Fruit fly (Drosophila melanogaster) whole organism, adult: Measurements from ENCODE around the gene pnt.

Source experiments
- CG11617 ChIP-seq: fragments of 200-800 bp; sonication (Bioruptor generic); optimal IDR thresholded peaks from 2 replicates; lab custom pipeline; 2017; ENCODE audit warnings: mild to moderate bottlenecking, missing biosample characterization, missing genetic modification reagents, missing genetic modification characterization
- CG12768 ChIP-seq: fragments of 200-800 bp; sonication (Bioruptor generic); optimal IDR thresholded peaks from 2 replicates; lab custom pipeline; 2017; ENCODE audit warnings: missing biosample characterization, missing genetic modification characterization, mild to moderate bottlenecking, moderate library complexity, missing genetic modification reagents
- CG14711 ChIP-seq: fragments of 200-800 bp; sonication (Bioruptor generic); optimal IDR thresholded peaks from 2 replicates; lab custom pipeline; 2018; ENCODE audit warnings: missing biosample characterization, mild to moderate bottlenecking, missing genetic modification characterization, moderate library complexity
- CG1620 ChIP-seq: fragments of 200-800 bp; sonication (Bioruptor generic); optimal IDR thresholded peaks from 2 replicates; lab custom pipeline; 2016; ENCODE audit warnings: missing biosample characterization, missing genetic modification characterization
- CG33017 ChIP-seq: fragments of 200-800 bp; sonication (Bioruptor generic); optimal IDR thresholded peaks from 2 replicates; lab custom pipeline; 2018; ENCODE audit warnings: missing biosample characterization, mild to moderate bottlenecking, missing genetic modification characterization, moderate library complexity
- CG5204 ChIP-seq: fragments of 200-800 bp; sonication (Bioruptor generic); optimal IDR thresholded peaks from 2 replicates; lab custom pipeline; 2016; ENCODE audit warnings: missing biosample characterization, missing genetic modification characterization
- CG7045 ChIP-seq: fragments of 200-800 bp; sonication (Bioruptor generic); optimal IDR thresholded peaks from 2 replicates; lab custom pipeline; 2017; ENCODE audit warnings: missing biosample characterization, mild to moderate bottlenecking, missing genetic modification characterization
- CG7101 ChIP-seq: fragments of 200-800 bp; sonication (Bioruptor generic); optimal IDR thresholded peaks from 2 replicates; lab custom pipeline; 2018; ENCODE audit warnings: missing biosample characterization, mild to moderate bottlenecking, missing genetic modification characterization, moderate library complexity
- Clk ChIP-seq: fragments of 200-800 bp; sonication (Bioruptor generic); optimal IDR thresholded peaks from 2 replicates; lab custom pipeline; 2017; ENCODE audit warnings: missing biosample characterization, missing genetic modification characterization
- Crg-1 ChIP-seq: fragments of 200-800 bp; sonication (Bioruptor generic); optimal IDR thresholded peaks from 2 replicates; lab custom pipeline; 2016; ENCODE audit warnings: missing biosample characterization, missing genetic modification characterization
- Hr96 ChIP-seq: fragments of 200-800 bp; sonication (Bioruptor generic); optimal IDR thresholded peaks from 2 replicates; lab custom pipeline; 2016; ENCODE audit warnings: missing biosample characterization, missing genetic modification characterization
- Mnt ChIP-seq: fragments of 200-800 bp; sonication (Bioruptor generic); optimal IDR thresholded peaks from 2 replicates; lab custom pipeline; 2016; ENCODE audit warnings: missing biosample characterization, mild to moderate bottlenecking, missing genetic modification characterization
- bab1 ChIP-seq: fragments of 200-800 bp; sonication (Bioruptor generic); optimal IDR thresholded peaks from 3 replicates; lab custom pipeline; 2019; ENCODE audit warnings: missing biosample characterization, mild to moderate bottlenecking, missing genetic modification characterization, moderate library complexity
- cic ChIP-seq: fragments of 200-800 bp; sonication (Bioruptor generic); optimal IDR thresholded peaks from 2 replicates; lab custom pipeline; 2017; ENCODE audit warnings: missing biosample characterization, mild to moderate bottlenecking, missing genetic modification characterization, moderate library complexity
- cnc ChIP-seq, 2 experiments: fragments of >200 bp; optimal IDR thresholded peaks; 2 replicates each; lab custom pipeline; 2017
- kay ChIP-seq: fragments of 200-800 bp; sonication (Bioruptor generic); peaks from one replicate; lab custom pipeline; 2016; ENCODE audit warnings: missing biosample characterization, missing genetic modification characterization, borderline replicate concordance
- ovo ChIP-seq: fragments of 200-800 bp; sonication (Bioruptor generic); optimal IDR thresholded peaks from 2 replicates; lab custom pipeline; 2016; ENCODE audit warnings: missing biosample characterization, missing genetic modification characterization
- pad ChIP-seq: fragments of 200-800 bp; sonication (Bioruptor generic); optimal IDR thresholded peaks from 3 replicates; lab custom pipeline; 2017; ENCODE audit warnings: missing biosample characterization, missing genetic modification characterization, mild to moderate bottlenecking, moderate library complexity, missing genetic modification reagents
- tj ChIP-seq: fragments of 200-800 bp; sonication (Bioruptor generic); optimal IDR thresholded peaks from 3 replicates; lab custom pipeline; 2017; ENCODE audit warnings: missing biosample characterization, mild to moderate bottlenecking, missing genetic modification characterization, moderate library complexity
- toe ChIP-seq: fragments of 200-800 bp; sonication (Bioruptor generic); optimal IDR thresholded peaks from 2 replicates; lab custom pipeline; 2016; ENCODE audit warnings: missing biosample characterization, missing genetic modification characterization

pnt gene

DNA sequence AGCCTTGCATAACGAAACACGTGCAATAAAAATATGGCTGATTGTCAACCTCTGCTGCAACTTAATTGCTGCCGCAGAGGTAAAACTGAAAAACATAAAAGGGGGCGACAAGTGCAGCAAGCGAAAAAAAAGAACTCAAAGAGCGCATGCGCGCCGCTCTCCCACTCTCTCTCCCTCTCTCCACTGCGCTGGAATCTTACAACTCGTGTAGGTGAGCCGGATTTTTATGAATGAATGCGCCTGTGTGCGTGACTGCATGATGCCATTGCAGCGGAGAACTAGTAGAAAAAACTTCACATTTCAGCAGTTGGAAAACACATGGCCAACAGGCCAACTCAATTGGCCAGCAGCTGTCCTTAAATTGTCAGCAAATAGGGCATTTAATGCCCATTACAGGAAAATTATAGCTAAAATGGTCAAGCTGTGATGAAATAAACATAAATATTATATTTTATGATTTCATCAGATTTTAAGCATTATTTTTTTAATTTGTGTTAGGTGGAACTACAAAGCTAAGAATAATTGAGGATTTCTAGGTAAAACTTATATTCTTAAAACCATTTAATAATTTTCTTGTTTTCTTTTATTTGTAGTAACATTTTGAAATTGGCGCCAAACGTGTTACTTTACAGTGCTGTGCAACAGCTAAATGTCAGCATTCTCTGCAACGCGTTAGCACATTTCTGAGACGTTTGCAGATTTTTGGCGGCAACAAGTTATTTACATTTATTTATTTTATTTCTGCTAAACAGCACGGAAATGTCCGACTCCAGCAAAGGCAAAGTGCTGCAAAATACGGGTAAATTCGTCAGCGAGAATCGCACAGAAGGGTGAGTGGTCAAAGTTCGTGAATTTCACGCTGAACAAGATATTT lies 1.7 kb upstream of the pnt start, which contains the start of gene PolE1:
PolE1 (plus strand) TSS at position 697 of the 874 bp plus-strand sequence.
- TF ChIP-seq CG7045 = no peak
- peak; percentile 44 for TF ChIP-seq CG7101
- no peak for TF ChIP-seq Clk (GFP tag; lab: Kevin White, UChicago)
- no peak for TF ChIP-seq ovo
- TF ChIP-seq Hr96 (GFP tag; lab: Kevin White, UChicago) = no peak
- TF ChIP-seq CG14711 (tag; lab: Kevin White, UChicago) = no peak
- TF ChIP-seq kay (GFP tag; lab: Kevin White, UChicago) = no peak
- peak; percentile 49 for TF ChIP-seq Crg-1 (GFP tag; lab: Kevin White, UChicago)
- no peak for TF ChIP-seq cnc (optimal IDR thresholded peaks at IDR 0.05; lab: Kevin White, UChicago)
- peak; percentile 44 for TF ChIP-seq CG1620 (GFP tag; lab: Kevin White, UChicago)
- peak; percentile 30 for TF ChIP-seq Mnt (GFP tag; lab: Kevin White, UChicago)
- TF ChIP-seq pad (GFP tag; lab: Kevin White, UChicago) = peak; percentile 30
- no peak for TF ChIP-seq cic (GFP tag; lab: Kevin White, UChicago)
- no peak for TF ChIP-seq CG11617 (GFP tag; lab: Kevin White, UChicago)
- peak; percentile 20 for TF ChIP-seq CG5204
- TF ChIP-seq CG33017 (tag; lab: Kevin White, UChicago) = peak; percentile 22
- peak; percentile 22 for TF ChIP-seq toe (GFP tag; lab: Kevin White, UChicago)

DNA sequence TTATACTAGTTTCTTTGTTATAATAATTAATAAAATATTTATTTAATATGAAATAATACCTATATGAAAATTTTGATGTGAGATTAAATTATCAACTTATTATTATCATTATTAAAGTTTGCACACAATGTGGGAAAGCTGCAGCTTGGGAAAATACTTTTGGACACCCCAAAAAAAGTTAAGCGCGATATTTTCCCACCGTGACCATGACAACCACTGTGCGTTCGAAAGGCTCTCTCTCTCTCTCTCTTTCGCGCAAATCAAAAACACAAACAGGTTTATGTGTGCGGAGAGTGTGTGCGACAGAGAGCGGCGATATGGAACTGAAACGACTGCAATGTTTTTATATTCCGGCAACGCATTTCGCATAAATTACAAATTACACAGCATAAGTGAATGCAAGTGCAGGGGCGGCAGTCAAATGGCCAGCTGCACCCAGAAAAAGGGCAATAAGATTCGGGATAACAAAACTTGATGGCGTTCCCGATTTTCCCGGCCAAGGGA lies 978 bp upstream of the pnt start:
- no peak for TF ChIP-seq CG14711 (tag; lab: Kevin White, UChicago)
- TF ChIP-seq CG11617 (GFP tag; lab: Kevin White, UChicago) = no peak
- TF ChIP-seq CG33017 (tag; lab: Kevin White, UChicago) = no peak
- no peak for TF ChIP-seq cnc (optimal IDR thresholded peaks at IDR 0.05; lab: Kevin White, UChicago)
- no peak for TF ChIP-seq CG7045
- no peak for TF ChIP-seq Mnt (GFP tag; lab: Kevin White, UChicago)
- TF ChIP-seq bab1 (GFP tag; lab: Kevin White, UChicago) = no peak
- no peak for TF ChIP-seq toe (GFP tag; lab: Kevin White, UChicago)
- TF ChIP-seq CG5204 = no peak
- TF ChIP-seq tj (GFP tag; lab: Kevin White, UChicago) = no peak
- TF ChIP-seq kay (GFP tag; lab: Kevin White, UChicago) = no peak
- no peak for TF ChIP-seq pad (GFP tag; lab: Kevin White, UChicago)
- TF ChIP-seq cic (GFP tag; lab: Kevin White, UChicago) = no peak
- no peak for TF ChIP-seq CG7101

DNA sequence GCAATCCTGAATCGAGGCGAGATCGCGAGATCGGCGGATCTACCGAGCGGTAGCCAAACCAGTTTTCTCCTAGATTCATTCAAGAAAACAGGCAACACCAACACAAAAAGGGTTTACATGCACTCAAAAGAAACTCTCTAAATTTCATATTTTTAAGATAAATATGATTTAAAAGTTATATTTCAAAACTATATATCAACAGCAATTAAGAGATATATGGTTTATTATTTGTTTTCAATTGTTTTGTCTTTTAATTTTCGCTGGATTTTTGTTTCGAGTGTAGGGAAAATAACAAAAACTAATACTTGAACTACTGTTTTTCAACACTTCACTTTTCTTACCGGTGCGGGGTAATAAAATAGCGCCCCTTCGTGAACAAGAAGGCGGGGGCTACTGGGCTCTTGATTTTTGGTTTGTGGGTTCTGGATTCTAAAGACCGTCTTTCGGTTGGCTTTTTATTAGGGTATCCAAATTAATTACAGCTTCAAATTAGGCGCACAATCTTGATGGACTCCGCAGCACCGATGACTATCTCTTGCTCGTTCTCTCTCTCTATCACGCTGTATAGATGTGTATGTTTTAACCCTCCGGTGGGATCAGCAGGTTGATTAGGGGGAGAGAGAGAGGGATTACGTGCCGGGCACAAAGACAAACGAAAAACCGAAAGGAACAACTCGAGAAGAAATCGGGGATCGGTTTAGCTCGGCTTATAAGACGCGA lies 750 bp downstream of the pnt start:
- TF ChIP-seq pad (GFP tag; lab: Kevin White, UChicago) (no peak), tj (GFP tag; lab: Kevin White, UChicago) (no peak), CG33017 (tag; lab: Kevin White, UChicago) (no peak), CG1620 (GFP tag; lab: Kevin White, UChicago) (no peak), ovo (no peak), CG7101 (no peak), CG7045 (no peak), Crg-1 (GFP tag; lab: Kevin White, UChicago) (no peak), Hr96 (GFP tag; lab: Kevin White, UChicago) (no peak), toe (GFP tag; lab: Kevin White, UChicago) (no peak), CG5204 (no peak)

DNA sequence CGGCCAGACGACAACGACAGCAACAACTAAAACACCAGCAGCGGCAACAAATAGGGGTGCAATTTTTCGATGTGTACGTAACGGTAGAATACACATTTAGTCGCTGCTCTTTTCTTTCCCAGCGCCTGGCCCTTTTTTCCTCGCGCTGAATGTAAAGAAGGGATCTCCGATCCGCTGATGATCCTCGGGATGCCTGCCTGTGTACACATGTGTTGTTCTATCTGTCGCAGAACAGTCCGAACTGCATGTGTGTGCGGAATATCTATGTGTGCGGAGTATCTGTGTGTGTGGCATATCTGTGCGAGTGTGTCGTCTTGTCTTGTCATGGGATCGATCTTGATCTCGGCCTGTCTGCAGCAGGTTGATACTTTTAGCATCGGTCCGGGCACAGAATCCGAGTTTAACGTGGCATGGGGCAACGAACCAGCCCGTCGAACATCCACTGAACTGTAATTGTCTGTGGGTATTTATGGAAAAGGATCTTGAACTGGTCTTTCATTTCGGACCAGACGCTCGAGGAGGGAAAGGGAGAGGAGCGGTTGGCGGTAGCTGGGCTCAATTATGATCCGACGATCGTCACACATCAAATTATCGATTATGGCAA lies 2.2 kb downstream of the pnt start:
- no peak for TF ChIP-seq toe (GFP tag; lab: Kevin White, UChicago)
- no peak for TF ChIP-seq bab1 (GFP tag; lab: Kevin White, UChicago)
- TF ChIP-seq kay (GFP tag; lab: Kevin White, UChicago) = no peak
- no peak for TF ChIP-seq Crg-1 (GFP tag; lab: Kevin White, UChicago)
- TF ChIP-seq CG1620 (GFP tag; lab: Kevin White, UChicago) = no peak
- TF ChIP-seq CG12768 (GFP tag; lab: Kevin White, UChicago) = no peak
- no peak for TF ChIP-seq tj (GFP tag; lab: Kevin White, UChicago)
- no peak for TF ChIP-seq Clk (GFP tag; lab: Kevin White, UChicago)
- TF ChIP-seq CG5204 = no peak
- no peak for TF ChIP-seq CG14711 (tag; lab: Kevin White, UChicago)
- no peak for TF ChIP-seq CG7101

DNA sequence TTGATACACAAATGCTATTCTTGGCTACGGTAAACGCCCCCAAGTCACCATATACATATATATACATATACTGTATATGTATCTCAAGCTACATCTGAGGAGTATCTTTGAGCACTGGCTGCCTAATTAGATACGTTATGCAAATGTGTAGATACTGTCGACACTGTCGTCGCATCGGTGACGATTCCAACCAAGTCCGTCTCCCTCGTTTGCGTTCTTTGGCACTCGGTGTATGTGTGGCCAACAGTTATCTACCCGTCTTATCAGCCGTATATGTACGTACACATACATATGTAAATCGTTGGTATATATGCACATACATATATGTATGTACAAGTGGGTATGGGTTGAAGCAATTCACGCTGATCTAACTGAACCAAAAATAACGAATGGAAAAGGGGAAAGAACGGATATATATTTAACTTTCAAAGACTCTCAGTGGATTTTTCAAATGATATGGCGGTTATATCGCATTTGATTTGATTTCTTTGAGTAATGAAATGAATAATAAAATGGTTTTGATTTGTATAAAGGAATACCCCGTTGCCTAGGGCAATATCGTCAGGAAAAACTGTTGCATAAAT lies 4.1 kb downstream of the pnt start:
- no peak for TF ChIP-seq CG12768 (GFP tag; lab: Kevin White, UChicago)
- peak; percentile 28 for TF ChIP-seq cic (GFP tag; lab: Kevin White, UChicago)
- TF ChIP-seq CG5204 = no peak
- TF ChIP-seq CG33017 (tag; lab: Kevin White, UChicago) = no peak
